Fruit fly (Drosophila melanogaster): ENCODE results near the gene Ir7b.
A peak's percentile ranks its signal among the peaks of the same experiment; 100 is the strongest.

Gene Ir7b

DNA sequence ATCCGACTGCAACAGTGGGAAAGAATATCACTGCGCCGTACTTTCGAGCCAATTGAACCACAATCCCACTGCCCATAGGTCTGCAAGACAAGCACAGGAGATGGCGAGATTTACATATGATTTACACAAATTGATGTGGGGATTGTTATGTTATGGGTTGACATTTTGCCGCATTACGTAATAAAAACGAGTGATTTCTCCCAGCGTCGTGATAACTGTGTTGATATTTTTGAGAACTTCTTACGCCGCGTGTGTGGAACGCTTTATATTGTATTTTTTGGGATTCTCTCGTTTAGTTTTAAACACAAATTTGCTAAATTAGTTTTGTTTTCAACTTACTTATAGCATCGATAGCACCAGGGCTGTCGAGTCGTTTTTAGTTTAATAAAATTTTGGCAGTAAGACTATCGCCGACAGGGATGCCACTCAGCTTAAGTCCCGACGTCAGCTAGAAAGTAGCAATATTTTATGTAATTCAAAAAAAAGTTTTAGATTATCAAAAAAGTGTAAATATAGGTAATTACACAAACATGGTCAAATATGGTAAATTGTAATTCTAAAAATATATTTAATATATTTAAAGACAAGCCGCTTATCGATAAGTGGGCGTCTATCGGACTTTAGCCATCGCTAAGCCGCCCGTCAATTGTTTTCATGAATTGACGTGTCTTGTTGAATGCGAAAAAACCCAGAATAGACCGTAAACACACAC lies 26.8 kb upstream of the Ir7b start, which contains the start of the genes CG45089, ND-MNLL and p115 (continued):
- TF ChIP-seq CG6813 (GFP tag; optimal IDR thresholded peaks at IDR 0.05) (no peak), CG9609 (GFP tag; optimal IDR thresholded peaks at IDR 0.05) (peak; percentile 7), zf30C (GFP tag; optimal IDR thresholded peaks at IDR 0.05) (no peak), hkb (optimal IDR thresholded peaks at IDR 0.05) (no peak), hkb (GFP tag; IDR thresholded peaks at IDR 0.05) (peak; percentile 49), Atf6 (GFP tag; IDR thresholded peaks at IDR 0.05) (no peak), CG33557 (GFP tag; optimal IDR thresholded peaks at IDR 0.05) (peak; percentile 29), CG31365 (tag; optimal IDR thresholded peaks at IDR 0.05) (no peak), corto (GFP tag; optimal IDR thresholded peaks at IDR 0.05) (peak; percentile 43), sna (GFP tag; IDR thresholded peaks at IDR 0.05; ENCODE audit: partially characterized antibody) (peak; percentile 41; the same call in 1 of the 2 replicates), lmd (GFP tag; IDR thresholded peaks at IDR 0.05) (peak; percentile 62), Oaz (GFP tag; IDR thresholded peaks at IDR 0.05) (peak; percentile 26; the same call in 1 of the 2 replicates), row (GFP tag; IDR thresholded peaks at IDR 0.05) (peak; percentile 86), CG32772 (GFP tag; IDR thresholded peaks at IDR 0.05) (peak; percentile 39; the same call in 1 of the 2 replicates), Vsx1 (GFP tag; optimal IDR thresholded peaks at IDR 0.05) (no peak), CG12219 (GFP tag; optimal IDR thresholded peaks at IDR 0.05) (no peak), ham (GFP tag; IDR thresholded peaks at IDR 0.05) (no peak), tup (GFP tag; optimal IDR thresholded peaks at IDR 0.05) (peak; percentile 31), gfzf (GFP tag; optimal IDR thresholded peaks at IDR 0.05) (peak; percentile 12), CG12155 (GFP tag; optimal IDR thresholded peaks at IDR 0.05) (peak; percentile 66), CG2120 (GFP tag; optimal IDR thresholded peaks at IDR 0.05) (peak; percentile 71), D (optimal IDR thresholded peaks at IDR 0.05) (no peak), D (GFP tag; optimal IDR thresholded peaks at IDR 0.05) (no peak), bcd (GFP tag; optimal IDR thresholded peaks at IDR 0.05) (peak; percentile 35), ara (GFP tag; IDR thresholded peaks at IDR 0.05) (no peak), pb (GFP tag; optimal IDR thresholded peaks at IDR 0.05) (no peak), Side (GFP tag; optimal IDR thresholded peaks at IDR 0.05) (no peak), usp (GFP tag; optimal IDR thresholded peaks at IDR 0.05) (no peak), CG3726 (GFP tag; IDR thresholded peaks at IDR 0.05) (no peak), Camta (GFP tag; optimal IDR thresholded peaks at IDR 0.05) (no peak), CG13287 (GFP tag; IDR thresholded peaks at IDR 0.05; ENCODE audit: partially characterized antibody) (peak; percentile 81), CG6175 (GFP tag; IDR thresholded peaks at IDR 0.05) (no peak), Max (GFP tag; optimal IDR thresholded peaks at IDR 0.05) (peak; percentile 57), Asciz (GFP tag; optimal IDR thresholded peaks at IDR 0.05) (no peak), CG2202 (tag; optimal IDR thresholded peaks at IDR 0.05) (no peak), croc (GFP tag; conservative IDR thresholded peaks at IDR 0.05) (no peak), CG7357 (GFP tag; IDR thresholded peaks at IDR 0.05) (no peak), CG7928 (GFP tag; optimal IDR thresholded peaks at IDR 0.05) (peak; percentile 82), Lhr (GFP tag; optimal IDR thresholded peaks at IDR 0.05) (no peak), CG30403 (GFP tag; optimal IDR thresholded peaks at IDR 0.05) (peak; percentile 75), Sry-δ (GFP tag; optimal IDR thresholded peaks at IDR 0.05) (peak; percentile 78), PHDP (tag; optimal IDR thresholded peaks at IDR 0.05) (peak; percentile 52), CG3838 (GFP tag; optimal IDR thresholded peaks at IDR 0.05) (no peak), Jarid2 (GFP tag; optimal IDR thresholded peaks at IDR 0.05) (no peak), cad (GFP tag; optimal IDR thresholded peaks at IDR 0.05) (no peak), CG14860 (GFP tag; IDR thresholded peaks at IDR 0.05; ENCODE audit: partially characterized antibody) (peak; percentile 61; the same call in 2 of the 3 replicates), CG2116 (GFP tag; optimal IDR thresholded peaks at IDR 0.05) (peak; percentile 82), CG10654 (GFP tag; optimal IDR thresholded peaks at IDR 0.05) (peak; percentile 54), ems (GFP tag; optimal IDR thresholded peaks at IDR 0.05) (peak; percentile 10), her (GFP tag; optimal IDR thresholded peaks at IDR 0.05) (no peak), CG2889 (GFP tag; IDR thresholded peaks at IDR 0.05) (no peak)

Data from whole organism, embryonic.